Worm (Caenorhabditis elegans) whole organism, dauer: ENCODE results near the gene srg-6.

Experiments
- unc-62 ChIP-seq: sonication (generic microtip); optimal IDR thresholded peaks from 2 replicates; lab custom pipeline; 2017; ENCODE audit warnings: missing biosample characterization, missing genetic modification reagents, missing genetic modification characterization

srg-6 gene

DNA sequence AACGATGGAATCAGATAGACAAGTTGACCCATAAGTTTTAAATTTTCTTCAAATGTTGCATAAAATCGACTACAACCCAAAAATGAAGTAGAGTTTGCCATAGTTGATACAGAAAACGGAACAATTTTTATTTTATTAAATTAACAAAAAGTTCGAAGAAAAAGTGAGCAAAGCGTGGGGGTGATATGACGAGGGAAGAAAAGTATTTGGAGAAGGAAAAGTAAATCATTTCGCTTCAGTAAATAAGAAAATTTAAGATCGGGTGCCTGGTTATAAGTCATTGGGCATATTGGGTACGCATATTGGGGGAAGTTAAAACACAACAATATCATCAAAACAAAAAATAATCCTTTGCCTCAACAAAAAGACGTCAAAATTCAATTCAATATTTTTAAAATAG is at the start of gene srg-6:
srg-6 (minus strand) TSS at position 101 of the 400 bp plus-strand sequence.
- TF ChIP-seq unc-62 (GFP tag; lab: Kevin White, UChicago): no peak

DNA sequence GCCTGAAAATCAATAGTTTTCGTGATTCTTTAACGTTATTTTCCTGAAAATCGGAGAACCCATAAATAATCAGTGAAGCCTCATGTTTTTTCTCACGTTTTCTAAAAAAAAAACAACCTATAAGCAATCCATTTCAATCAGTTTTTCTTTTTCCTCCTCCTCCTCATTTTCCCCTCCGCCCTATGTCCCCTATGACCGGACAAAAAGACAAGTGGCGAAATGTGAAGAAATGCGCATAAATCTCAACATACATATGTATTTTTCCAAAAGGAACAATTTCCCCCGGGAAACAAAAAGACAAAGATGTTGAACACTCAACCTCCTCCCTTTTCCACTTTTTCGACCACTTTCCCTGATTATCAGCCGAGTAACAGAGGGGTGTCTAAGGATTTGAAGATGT is 49.7 kb upstream of the srg-6 start:
- TF ChIP-seq unc-62 (GFP tag; lab: Kevin White, UChicago): no peak

DNA sequence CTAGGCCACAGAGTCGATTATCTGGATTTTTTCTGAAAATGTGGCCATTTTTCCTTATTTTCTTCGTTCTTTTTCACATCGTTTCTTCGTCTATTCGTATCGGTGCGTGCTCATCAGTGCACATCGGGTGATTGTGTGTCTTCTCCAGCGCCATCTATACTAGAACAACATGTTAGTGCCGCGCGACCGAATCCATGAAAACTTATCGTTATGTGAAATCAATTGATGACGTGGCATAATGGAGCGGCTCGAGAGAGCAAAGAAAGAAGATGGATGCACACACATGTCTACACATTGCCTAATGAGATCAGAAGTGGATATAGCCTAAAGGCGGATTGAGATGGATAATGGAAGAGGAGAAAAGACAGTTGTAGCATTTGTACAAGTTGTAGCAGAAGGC is 46.4 kb upstream of the srg-6 start:
- TF ChIP-seq unc-62 (GFP tag; lab: Kevin White, UChicago): no peak

DNA sequence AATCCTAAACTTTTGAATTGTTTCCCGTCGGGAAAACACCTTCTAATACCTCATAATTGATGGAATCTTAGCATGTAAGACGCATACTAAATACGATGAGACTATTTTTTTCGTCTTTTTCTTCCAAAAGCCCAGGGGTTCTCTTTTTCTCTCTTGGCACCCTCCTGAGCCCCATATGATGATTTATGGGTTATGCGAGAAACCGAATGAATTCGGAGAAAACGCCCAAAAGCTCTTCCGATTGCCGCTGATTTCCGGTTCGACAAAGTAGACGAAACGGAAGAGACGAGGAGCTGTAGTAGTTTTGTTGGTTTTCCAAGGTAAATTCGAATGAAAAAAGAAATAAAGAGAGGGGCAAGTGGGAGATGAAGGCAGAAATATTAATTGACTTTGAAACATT is 45.6 kb upstream of the srg-6 start:
- no peak for TF ChIP-seq unc-62 (GFP tag; lab: Kevin White, UChicago)

DNA sequence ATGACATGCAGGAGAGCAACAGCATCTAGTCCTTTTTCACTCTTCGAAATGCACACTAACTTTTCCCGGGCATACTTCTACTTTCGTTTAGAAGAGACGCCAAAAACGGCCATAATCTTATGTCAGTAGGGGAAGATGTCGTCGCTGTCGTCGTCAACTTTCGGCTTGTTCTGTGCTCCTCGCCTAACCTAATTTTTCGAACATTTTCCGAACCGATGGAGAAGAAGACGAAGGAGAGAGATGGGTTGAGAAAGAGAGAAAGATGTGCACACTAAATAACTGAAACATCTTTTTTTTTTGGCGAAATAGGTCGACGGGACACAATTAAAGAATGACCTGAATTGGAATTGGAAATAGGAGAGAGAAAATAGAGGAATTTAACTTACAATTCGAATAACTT is 44.5 kb upstream of the srg-6 start:
- no peak for TF ChIP-seq unc-62 (GFP tag; lab: Kevin White, UChicago)

DNA sequence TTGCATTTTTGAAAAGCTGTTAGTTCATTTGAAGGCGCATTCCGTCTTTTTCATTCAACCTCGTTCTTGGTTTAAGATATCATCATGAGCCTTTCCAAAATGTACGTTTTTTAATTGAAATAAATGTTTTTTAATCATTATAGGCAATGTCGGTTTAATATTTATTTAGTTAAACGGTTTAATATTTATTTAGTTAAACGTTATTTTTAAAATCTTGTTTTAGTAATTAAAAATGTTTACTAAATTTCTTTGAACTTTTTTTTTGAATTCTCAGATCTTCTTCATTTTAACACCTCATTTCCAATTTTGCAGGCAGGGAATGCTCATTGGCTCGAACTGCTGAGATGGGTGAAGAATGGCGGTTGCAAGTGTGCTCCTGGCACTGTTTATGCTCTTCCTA is 43.3 kb upstream of the srg-6 start, which contains the start of gene gar-2:
gar-2 (plus strand) TSS at position 301 of the 400 bp plus-strand sequence.
- no peak for TF ChIP-seq unc-62 (GFP tag; lab: Kevin White, UChicago)

DNA sequence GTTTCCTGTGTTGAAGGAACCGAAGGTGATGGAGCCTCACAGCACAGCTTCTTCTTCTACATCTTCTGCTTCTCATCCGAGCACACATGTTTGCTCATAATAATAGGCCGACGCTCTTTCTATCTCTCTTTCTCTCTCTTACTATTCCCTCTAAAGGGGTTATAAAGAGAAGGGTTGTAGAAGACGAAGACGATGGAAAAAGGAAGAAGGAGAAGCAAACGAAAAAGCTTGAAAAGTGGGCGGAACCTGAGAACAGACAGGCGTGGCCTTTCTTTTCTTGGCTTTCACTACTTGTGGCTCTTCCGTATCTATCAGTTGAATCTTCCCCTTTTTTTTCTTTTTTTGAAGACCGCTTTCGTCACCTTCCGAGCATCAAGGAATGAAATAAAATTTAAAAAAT is 42.0 kb upstream of the srg-6 start:
- no peak for TF ChIP-seq unc-62 (GFP tag; lab: Kevin White, UChicago)

DNA sequence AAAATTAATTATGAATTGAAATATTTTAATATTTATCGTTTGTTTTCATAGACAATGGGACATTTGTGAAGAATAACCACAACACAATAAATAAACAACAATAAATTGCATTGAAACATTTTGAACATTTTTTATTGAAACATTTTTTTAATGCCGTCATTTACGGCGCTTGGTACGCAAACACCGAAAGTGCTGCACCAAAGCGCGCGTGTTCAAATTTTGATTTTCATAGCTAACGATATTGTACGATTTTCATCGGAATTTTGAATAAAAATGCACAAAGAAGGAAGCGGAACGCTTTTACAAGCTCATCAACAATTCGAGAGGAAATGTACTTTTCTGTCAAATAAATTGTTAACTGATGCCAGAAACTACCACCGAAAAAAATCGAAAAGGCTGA is 38.0 kb upstream of the srg-6 start:
- no peak for TF ChIP-seq unc-62 (GFP tag; lab: Kevin White, UChicago)

DNA sequence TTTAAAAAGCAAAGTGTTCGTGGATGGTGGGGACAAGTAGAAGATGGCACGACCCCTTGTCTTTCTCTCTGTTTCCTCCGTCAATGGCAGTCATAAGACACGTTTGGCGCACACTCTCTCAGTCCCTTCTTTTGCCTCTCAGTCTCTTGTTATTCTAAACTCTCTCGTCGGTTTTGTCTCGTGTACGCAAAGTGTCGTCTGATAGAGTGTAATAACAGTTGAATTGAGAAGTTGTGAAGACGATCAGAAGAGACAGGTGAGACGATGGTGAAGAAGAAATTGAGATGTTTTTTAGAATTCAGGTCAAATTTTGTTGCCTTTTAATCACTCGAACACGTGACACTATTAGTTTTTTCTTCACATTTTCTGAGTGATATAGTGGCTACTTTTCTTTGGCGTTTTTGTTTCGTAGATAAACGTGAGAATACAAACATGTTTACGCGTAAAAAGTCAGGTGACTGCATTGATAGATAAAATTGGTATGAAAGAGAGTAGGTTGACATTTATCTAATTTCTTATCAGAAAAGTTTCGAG is 37.4 kb upstream of the srg-6 start, which contains the start of gene F47D12.9:
F47D12.9 (minus strand) TSS at position 267 of the 534 bp plus-strand sequence.
- no peak for TF ChIP-seq unc-62 (GFP tag; lab: Kevin White, UChicago)

DNA sequence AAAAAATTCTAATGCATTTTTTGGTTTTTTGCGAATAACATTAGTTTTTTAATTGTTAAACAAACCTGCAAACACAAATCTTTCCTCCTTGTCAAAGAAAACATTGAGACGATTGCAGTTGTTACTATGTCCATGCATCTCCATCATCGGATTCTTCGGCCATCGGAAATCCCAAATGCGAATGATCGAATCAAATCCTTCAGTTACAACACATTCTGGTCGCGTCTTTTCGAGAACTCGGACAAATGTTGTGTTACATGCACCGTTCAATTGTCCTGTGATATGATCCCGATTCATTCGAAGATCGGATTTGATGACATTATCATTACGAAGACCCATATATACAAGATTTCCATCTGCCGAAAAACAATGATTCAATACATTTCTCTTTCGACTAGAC is 34.5 kb upstream of the srg-6 start:
- TF ChIP-seq unc-62 (GFP tag; lab: Kevin White, UChicago): no peak

DNA sequence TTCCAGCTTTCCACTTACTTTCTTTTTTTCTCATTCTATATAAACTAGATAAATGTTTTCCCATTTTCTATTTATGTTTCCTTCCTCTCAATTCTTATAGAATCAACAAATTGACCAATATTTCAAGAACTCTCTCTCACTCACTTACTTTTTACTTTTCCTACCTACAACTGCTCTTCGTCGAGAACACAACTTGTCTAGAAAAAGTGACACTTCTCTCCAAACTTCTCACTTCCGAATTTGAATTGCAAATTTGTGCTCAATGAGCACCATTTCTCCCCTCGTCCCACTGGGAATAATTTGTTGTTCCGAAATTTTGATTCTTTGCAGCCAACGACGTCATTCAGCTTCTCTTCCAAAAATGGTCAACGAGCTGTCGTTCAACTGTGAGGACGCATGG is 32.3 kb upstream of the srg-6 start, which contains the start of gene F47D12.3:
F47D12.3 (plus strand) TSS at position 331 of the 400 bp plus-strand sequence.
- TF ChIP-seq unc-62 (GFP tag; lab: Kevin White, UChicago): no peak

DNA sequence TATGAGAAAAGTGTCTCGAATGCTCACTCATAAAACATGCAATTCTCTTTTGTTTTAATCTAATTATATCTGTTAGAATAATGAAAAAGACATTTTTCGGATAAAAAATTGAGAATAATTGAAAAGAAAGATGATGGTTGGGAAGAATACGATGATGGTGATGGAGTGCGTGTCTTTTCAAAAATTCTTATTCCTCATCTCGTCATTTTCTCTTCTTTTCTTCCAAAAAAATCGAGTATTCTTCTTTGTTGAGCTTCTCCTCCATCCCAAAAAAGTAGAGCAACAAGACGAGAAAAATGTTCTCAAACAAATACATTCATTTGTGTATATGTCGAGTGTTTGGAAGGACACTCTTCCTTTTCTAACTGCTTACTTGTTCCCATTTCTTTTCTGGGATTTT is 31.8 kb upstream of the srg-6 start:
- TF ChIP-seq unc-62 (GFP tag; lab: Kevin White, UChicago): no peak

DNA sequence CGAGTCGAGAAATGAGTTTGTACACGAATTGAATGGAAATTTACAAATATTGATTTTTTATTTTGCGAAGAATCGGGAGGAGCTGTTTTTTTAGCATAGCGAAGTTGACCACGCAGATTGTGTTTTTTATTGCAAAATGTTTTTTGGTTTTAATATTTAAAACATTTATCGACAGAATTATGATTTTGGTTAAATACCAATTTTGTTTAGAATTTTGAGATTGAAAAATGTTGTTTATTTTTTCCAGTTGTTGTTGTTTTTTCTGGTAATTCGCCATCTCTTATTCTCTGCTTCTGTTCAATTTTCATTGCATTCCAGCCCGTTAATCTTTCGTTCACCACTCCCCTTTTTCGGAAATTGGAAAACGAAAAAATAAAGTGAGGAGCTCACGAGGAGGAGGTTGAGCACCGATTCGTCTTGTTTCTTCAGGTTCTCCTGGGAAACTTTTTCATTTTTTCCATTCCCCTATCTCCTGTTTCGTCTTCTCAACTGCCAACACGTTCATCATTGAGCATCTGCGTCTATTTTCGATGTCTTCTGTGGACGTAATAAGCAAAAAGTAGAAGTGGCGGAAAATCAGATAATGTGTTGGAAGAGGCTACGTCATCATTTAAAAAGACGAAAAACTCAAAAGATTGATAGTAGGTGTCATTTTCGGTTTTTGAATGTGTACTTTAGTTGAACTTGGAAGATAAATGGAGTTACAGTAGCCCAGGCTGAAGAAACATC is 30.3 kb upstream of the srg-6 start, which contains the start of gene F47D12.7:
F47D12.7 (minus strand) TSS at position 51 of the 729 bp plus-strand sequence.
- no peak for TF ChIP-seq unc-62 (GFP tag; lab: Kevin White, UChicago)

DNA sequence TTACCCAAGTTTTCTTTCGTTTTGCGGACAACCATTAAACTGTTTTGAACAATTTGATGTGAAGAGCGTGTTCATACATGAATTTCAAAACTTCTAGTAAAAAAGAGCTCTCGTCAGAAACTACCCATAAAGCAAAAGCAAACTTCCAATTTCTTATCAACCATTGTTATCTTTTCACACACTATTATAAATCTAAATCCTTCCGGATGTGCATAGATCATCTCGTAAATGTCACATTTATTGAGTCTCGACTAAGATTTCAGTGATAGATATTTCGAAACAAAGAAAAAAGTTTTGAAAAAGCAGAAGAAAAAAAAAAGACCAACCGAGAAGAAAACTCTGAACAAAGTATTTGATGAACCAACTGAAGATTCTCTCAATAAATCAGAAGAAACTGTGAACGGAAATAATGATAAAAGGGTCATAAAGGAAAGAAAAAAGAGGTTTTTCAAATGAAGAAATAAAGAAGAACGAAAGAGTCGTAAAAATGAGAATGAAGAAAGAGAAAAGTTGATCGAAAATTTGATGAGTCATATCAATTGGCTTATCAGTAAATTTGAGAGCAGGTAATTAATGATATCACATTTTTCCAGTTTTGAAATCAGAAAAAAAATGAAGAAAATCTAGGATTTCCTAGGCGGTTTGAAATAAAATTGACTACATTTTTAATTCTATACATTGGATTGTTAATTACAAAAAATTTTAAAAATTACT is 24.8 kb upstream of the srg-6 start:
- no peak for TF ChIP-seq unc-62 (GFP tag; lab: Kevin White, UChicago)

DNA sequence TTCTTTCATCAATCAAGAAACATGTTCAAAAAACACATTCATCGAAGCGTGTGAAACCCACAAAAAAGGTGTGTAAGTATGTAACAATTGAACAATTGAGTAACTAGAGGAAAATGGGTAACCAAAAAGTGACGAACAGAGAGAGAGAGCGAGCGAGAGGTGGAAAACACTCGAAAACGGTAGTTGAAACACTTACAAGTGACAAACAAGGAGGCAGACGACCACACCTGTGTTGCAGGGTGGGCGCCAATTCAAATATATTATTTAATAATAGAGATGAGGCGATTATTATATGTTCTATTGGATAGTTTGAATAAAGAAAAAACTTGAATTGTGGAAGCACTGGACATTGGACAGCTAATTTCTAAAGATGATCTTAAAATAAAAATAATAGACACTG is 23.6 kb upstream of the srg-6 start:
- TF ChIP-seq unc-62 (GFP tag; lab: Kevin White, UChicago): no peak

DNA sequence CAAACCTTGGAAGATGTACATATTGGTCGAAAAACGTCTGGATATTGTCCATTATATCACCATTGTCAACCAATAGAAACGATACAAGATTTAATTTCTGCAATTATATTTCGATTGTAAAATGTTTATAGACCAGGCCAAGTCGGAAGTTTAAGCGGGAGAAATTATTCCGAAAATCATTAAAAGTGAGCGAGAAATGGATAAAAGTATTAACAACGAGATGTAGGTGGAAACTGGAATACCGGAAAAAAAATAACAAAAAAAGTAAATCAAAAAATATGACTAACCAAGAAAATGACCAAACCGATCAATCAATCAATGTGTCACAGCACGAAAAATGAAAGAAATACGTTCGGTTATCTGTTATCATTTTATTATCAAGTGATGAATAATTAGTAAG is 21.4 kb upstream of the srg-6 start, which contains the start of gene F47D12.6:
F47D12.6 (minus strand) TSS at position 101 of the 400 bp plus-strand sequence.
- TF ChIP-seq unc-62 (GFP tag; lab: Kevin White, UChicago): no peak
